Fruit fly (Drosophila melanogaster) S2 (cell line): Measurements from ENCODE around the gene Glut4EF.

Experiments used
- CG8478 ChIP-seq: fragments of >200 bp; optimal IDR thresholded peaks from 2 replicates; lab custom pipeline; 2018
- CTCF ChIP-seq, 2 experiments: fragments of >200 bp; optimal IDR thresholded peaks; 2 replicates each; lab custom pipeline; 2018

The Glut4EF gene

dm6 chr3R:9888668-9889302 lies 14.3 kb downstream of the Glut4EF start:
- TF ChIP-seq CTCF (optimal IDR thresholded peaks at IDR 0.05; lab: Kevin White, UChicago) = no peak
- no peak for TF ChIP-seq CG8478 (lab: Kevin White, UChicago)

dm6 chr3R:9889776-9890175 lies 15.3 kb downstream of the Glut4EF start:
- TF ChIP-seq CG8478 (lab: Kevin White, UChicago) (no peak), CTCF (optimal IDR thresholded peaks at IDR 0.05; lab: Kevin White, UChicago) (no peak)

- TF ChIP-seq CTCF (optimal IDR thresholded peaks at IDR 0.05; lab: Kevin White, UChicago) = no peak
- TF ChIP-seq CG8478 (lab: Kevin White, UChicago) = no peak
Observed at dm6 chr3R:9890759-9891393, 16.4 kb downstream of the Glut4EF start.

dm6 chr3R:9891527-9891926 lies 17.0 kb downstream of the Glut4EF start:
- no peak for TF ChIP-seq CG8478 (lab: Kevin White, UChicago)
- TF ChIP-seq CTCF (optimal IDR thresholded peaks at IDR 0.05; lab: Kevin White, UChicago) = no peak

DNA sequence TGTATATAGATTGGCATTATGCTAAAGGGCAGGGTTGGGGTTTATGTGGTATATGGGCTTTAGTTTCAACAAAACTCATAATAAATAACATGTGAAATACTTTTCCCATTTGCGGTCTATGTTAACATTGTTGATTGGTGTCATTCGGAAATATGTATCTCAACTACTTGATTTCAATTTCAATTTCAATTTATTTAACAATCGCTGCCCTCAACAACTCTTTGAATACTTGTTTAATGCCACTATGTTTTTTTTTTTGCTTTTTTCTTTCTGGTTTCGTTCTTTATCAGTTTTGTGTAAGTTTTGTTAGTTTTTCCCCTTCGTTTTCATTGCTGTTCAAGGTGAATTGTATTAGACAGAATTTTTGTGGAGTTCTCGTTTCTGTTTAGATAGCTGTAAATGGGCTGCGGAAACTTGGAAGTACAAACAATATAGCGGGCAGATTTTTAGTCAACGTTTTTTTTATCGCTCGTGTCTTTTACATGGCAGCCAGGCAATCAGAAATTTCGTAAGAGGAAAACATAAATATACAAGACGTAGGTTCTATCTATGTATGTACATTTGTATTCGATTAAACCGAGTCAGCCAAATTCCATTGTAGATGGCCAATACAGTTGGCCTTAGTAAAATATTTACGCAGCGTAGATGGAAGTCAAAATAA lies 17.6 kb downstream of the Glut4EF start:
- no peak for TF ChIP-seq CTCF (optimal IDR thresholded peaks at IDR 0.05; lab: Kevin White, UChicago)
- no peak for TF ChIP-seq CG8478 (lab: Kevin White, UChicago)

dm6 chr3R:9892664-9893063 lies 18.2 kb downstream of the Glut4EF start:
- no peak for TF ChIP-seq CG8478 (lab: Kevin White, UChicago)
- no peak for TF ChIP-seq CTCF (optimal IDR thresholded peaks at IDR 0.05; lab: Kevin White, UChicago)

dm6 chr3R:9897564-9897963 lies 23.1 kb downstream of the Glut4EF start:
- no peak for TF ChIP-seq CTCF (optimal IDR thresholded peaks at IDR 0.05; lab: Kevin White, UChicago)
- no peak for TF ChIP-seq CG8478 (lab: Kevin White, UChicago)

dm6 chr3R:9902834-9903233 lies 28.4 kb downstream of the Glut4EF start:
- no peak for TF ChIP-seq CG8478 (lab: Kevin White, UChicago)
- TF ChIP-seq CTCF (optimal IDR thresholded peaks at IDR 0.05; lab: Kevin White, UChicago) = no peak

DNA sequence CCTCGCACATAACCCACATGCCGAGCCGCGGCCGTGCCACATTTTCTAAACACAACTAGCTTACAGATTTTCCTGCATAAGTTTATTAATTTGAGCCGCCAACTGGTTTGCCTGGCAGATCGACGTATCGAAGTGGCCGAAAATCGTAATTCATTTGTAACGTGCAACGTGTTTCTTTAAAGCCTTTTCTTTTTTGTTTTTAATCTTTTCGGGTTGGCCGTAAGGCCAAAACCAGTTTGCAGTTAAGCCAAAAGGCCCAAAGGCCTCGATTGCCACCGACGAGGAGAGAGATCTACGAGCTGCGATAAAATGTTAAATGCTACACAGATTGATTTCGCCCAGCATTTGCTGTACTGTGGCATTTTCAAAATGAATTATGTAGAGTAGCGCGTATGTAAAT lies 28.9 kb downstream of the Glut4EF start:
- TF ChIP-seq CG8478 (lab: Kevin White, UChicago) (no peak), CTCF (optimal IDR thresholded peaks at IDR 0.05; lab: Kevin White, UChicago) (no peak)

- TF ChIP-seq CG8478 (lab: Kevin White, UChicago) (no peak), CTCF (optimal IDR thresholded peaks at IDR 0.05; lab: Kevin White, UChicago) (no peak)
Observed at dm6 chr3R:9904730-9905129, 30.2 kb downstream of the Glut4EF start.

DNA sequence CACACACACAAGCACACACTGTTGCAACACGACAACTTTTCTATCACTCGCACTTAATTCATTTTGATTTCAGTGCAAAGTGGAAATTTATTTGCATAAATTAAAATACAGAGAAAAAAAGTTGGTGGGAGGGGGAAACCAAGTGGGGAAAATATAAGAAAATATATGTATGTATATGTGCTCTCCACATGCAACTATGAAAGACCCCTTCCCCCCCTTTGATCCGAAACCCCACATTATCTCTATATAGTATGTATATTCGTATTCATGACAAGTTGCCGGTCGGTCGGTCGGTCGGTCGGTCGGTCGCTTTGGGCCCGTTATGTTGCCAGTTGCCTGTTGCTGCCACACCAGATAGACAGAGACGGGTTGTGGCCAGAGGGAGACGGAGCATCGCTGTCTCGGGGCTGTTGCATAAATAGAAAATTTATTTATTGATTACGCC lies 31.6 kb downstream of the Glut4EF start:
- TF ChIP-seq CTCF (optimal IDR thresholded peaks at IDR 0.05; lab: Kevin White, UChicago) (no peak), CG8478 (lab: Kevin White, UChicago) (no peak)

dm6 chr3R:9910129-9910528 lies 35.6 kb downstream of the Glut4EF start:
- no peak for TF ChIP-seq CTCF (optimal IDR thresholded peaks at IDR 0.05; lab: Kevin White, UChicago)
- TF ChIP-seq CG8478 (lab: Kevin White, UChicago) = no peak

- TF ChIP-seq CTCF (optimal IDR thresholded peaks at IDR 0.05; lab: Kevin White, UChicago) (no peak), CG8478 (lab: Kevin White, UChicago) (no peak)
Observed at dm6 chr3R:9910866-9911265, 36.4 kb downstream of the Glut4EF start.

- TF ChIP-seq CTCF (optimal IDR thresholded peaks at IDR 0.05; lab: Kevin White, UChicago) = no peak
Observed at dm6 chr3R:9911788-9912187, 37.3 kb downstream of the Glut4EF start.

dm6 chr3R:9913442-9913841 lies 39.0 kb downstream of the Glut4EF start:
- no peak for TF ChIP-seq CG8478 (lab: Kevin White, UChicago)
- TF ChIP-seq CTCF (optimal IDR thresholded peaks at IDR 0.05; lab: Kevin White, UChicago) = no peak
